Fruit fly (Drosophila melanogaster) whole organism, embryonic: Measurements from ENCODE around the gene CG33191.

Experiments used
- ATbp ChIP-seq: fragments of 200-800 bp; sonication (Bioruptor generic); optimal IDR thresholded peaks from 2 replicates; lab custom pipeline; 2017; ENCODE audit warnings: missing biosample characterization, mild to moderate bottlenecking, missing genetic modification characterization, missing genetic modification reagents
- Abd-B ChIP-seq: fragments of 200-800 bp; sonication (Bioruptor generic); optimal IDR thresholded peaks from 2 replicates; lab custom pipeline; 2018; ENCODE audit warnings: missing biosample characterization, mild to moderate bottlenecking, missing genetic modification characterization, moderate library complexity
- Atf6 ChIP-seq: fragments of 200-800 bp; sonication (Bioruptor generic); IDR thresholded peaks from 2 replicates; pipeline ENCODE4 v1.3.6; 2022; ENCODE audit warnings: missing biosample characterization, missing genetic modification characterization
- Blimp-1 ChIP-seq: fragments of 200-800 bp; sonication (Bioruptor generic); optimal IDR thresholded peaks from 3 replicates; lab custom pipeline; 2018; ENCODE audit warnings: missing biosample characterization, missing genetic modification characterization, mild to moderate bottlenecking, moderate library complexity, missing genetic modification reagents
- CG14860 ChIP-seq: fragments of 200-800 bp; sonication (Bioruptor generic); IDR thresholded peaks from 3 replicates; pipeline ENCODE4 v1.3.6; 2022; ENCODE audit warnings: missing biosample characterization, missing genetic modification characterization; ENCODE audit not compliant: partially characterized antibody
- CG15479 ChIP-seq: fragments of 200-800 bp; sonication (Bioruptor generic); optimal IDR thresholded peaks from 3 replicates; lab custom pipeline; 2019; ENCODE audit warnings: missing biosample characterization, mild to moderate bottlenecking, missing genetic modification characterization, moderate library complexity
- CG17912 ChIP-seq: fragments of 200-800 bp; sonication (Bioruptor generic); optimal IDR thresholded peaks from 2 replicates; lab custom pipeline; 2018; ENCODE audit warnings: missing biosample characterization, mild to moderate bottlenecking, missing genetic modification characterization
- CG30403 ChIP-seq: fragments of 200-800 bp; sonication (Bioruptor generic); optimal IDR thresholded peaks from 3 replicates; lab custom pipeline; 2016; ENCODE audit warnings: missing biosample characterization, missing genetic modification characterization
- CG3065 ChIP-seq: fragments of 200-800 bp; sonication (Bioruptor generic); optimal IDR thresholded peaks from 2 replicates; lab custom pipeline; 2016; ENCODE audit warnings: missing biosample characterization, missing genetic modification characterization
- CG31441 ChIP-seq: fragments of 200-800 bp; sonication (Bioruptor generic); IDR thresholded peaks from 2 replicates; pipeline ENCODE4 v1.3.6; 2022; ENCODE audit warnings: missing biosample characterization, missing genetic modification characterization
- CG3726 ChIP-seq: fragments of 200-800 bp; sonication (Bioruptor generic); IDR thresholded peaks from 3 replicates; pipeline ENCODE4, ENCODE4 v1.3.6; 2022; ENCODE audit warnings: missing biosample characterization, missing genetic modification characterization
- CG4730 ChIP-seq: fragments of 200-800 bp; sonication (Bioruptor generic); IDR thresholded peaks from 2 replicates; pipeline ENCODE4 v1.3.6; 2022; ENCODE audit warnings: missing biosample characterization, missing genetic modification characterization
- CG6175 ChIP-seq: fragments of 200-800 bp; sonication (Bioruptor generic); IDR thresholded peaks from 3 replicates; pipeline ENCODE4 v1.3.6; 2022; ENCODE audit warnings: missing biosample characterization, missing genetic modification characterization
- Chrac-16 ChIP-seq: fragments of 200-800 bp; sonication (Bioruptor generic); optimal IDR thresholded peaks from 3 replicates; lab custom pipeline; 2016; ENCODE audit warnings: missing biosample characterization, missing genetic modification characterization
- Dll ChIP-seq: fragments of 200-800 bp; sonication (Bioruptor generic); IDR thresholded peaks from 4 replicates; pipeline ENCODE4 v1.3.6; 2022; ENCODE audit warnings: missing biosample characterization, missing genetic modification characterization; ENCODE audit not compliant: partially characterized antibody
- E2f2 ChIP-seq: fragments of 200-800 bp; sonication (Bioruptor generic); IDR thresholded peaks from 2 replicates; pipeline ENCODE4 v1.3.6; 2022; ENCODE audit warnings: missing biosample characterization, missing genetic modification characterization
- Eip74EF ChIP-seq, 2 experiments: fragments of 200-800 bp in 1 of 2; fragments of >200 bp in 1 of 2; sonication (Bioruptor generic) in 1 of 2; optimal IDR thresholded peaks; 2 replicates each; lab custom pipeline; 2017 to 2019; ENCODE audit warnings: missing biosample characterization in 2 of 2, missing genetic modification characterization in 2 of 2, mild to moderate bottlenecking in 1 of 2, moderate library complexity in 1 of 2
- H2.0 ChIP-seq: fragments of 200-800 bp; sonication (Bioruptor generic); IDR thresholded peaks from 2 replicates; pipeline ENCODE4 v1.3.6; 2022; ENCODE audit warnings: missing biosample characterization, missing genetic modification characterization
- Hr3 ChIP-seq: fragments of 200-800 bp; sonication (Bioruptor generic); optimal IDR thresholded peaks from 3 replicates; lab custom pipeline; 2016; ENCODE audit warnings: missing biosample characterization, missing genetic modification characterization
- Hsf ChIP-seq: fragments of 200-800 bp; sonication (Bioruptor generic); optimal IDR thresholded peaks from 3 replicates; lab custom pipeline; 2016; ENCODE audit warnings: missing biosample characterization, missing genetic modification characterization
- Lim3 ChIP-seq: fragments of 200-800 bp; sonication (Bioruptor generic); IDR thresholded peaks from 2 replicates; pipeline ENCODE4 v1.3.6; 2022; ENCODE audit warnings: missing biosample characterization, missing genetic modification characterization
- Nf-YB ChIP-seq: fragments of 200-800 bp; sonication (Bioruptor generic); optimal IDR thresholded peaks from 3 replicates; lab custom pipeline; 2019; ENCODE audit warnings: missing biosample characterization, mild to moderate bottlenecking, missing genetic modification characterization, moderate library complexity
- Pdp1 ChIP-seq, 2 experiments: fragments of 200-800 bp; sonication (Bioruptor generic); optimal IDR thresholded peaks; 3 replicates each; lab custom pipeline; 2016; ENCODE audit warnings: missing biosample characterization in 2 of 2, missing genetic modification characterization in 2 of 2, mild to moderate bottlenecking in 1 of 2, moderate library complexity in 1 of 2
- Ravus ChIP-seq: fragments of 200-800 bp; sonication (Bioruptor generic); IDR thresholded peaks from 2 replicates; pipeline ENCODE4 v1.3.6; 2022; ENCODE audit warnings: missing biosample characterization, missing genetic modification characterization
- Rfx ChIP-seq: fragments of 200-800 bp; sonication (Bioruptor generic); IDR thresholded peaks from 2 replicates; pipeline ENCODE4 v1.3.6; 2022; ENCODE audit warnings: missing biosample characterization, missing genetic modification characterization
- Six4 ChIP-seq: fragments of 200-800 bp; sonication (Bioruptor generic); optimal IDR thresholded peaks from 2 replicates; lab custom pipeline; 2016; ENCODE audit warnings: missing biosample characterization, missing genetic modification characterization
- TFAM ChIP-seq: fragments of 200-800 bp; sonication (Bioruptor generic); optimal IDR thresholded peaks from 2 replicates; lab custom pipeline; 2017; ENCODE audit warnings: missing biosample characterization, missing genetic modification characterization, inconsistent platforms
- Usf ChIP-seq: fragments of 200-800 bp; sonication (Bioruptor generic); optimal IDR thresholded peaks from 2 replicates; lab custom pipeline; 2017; ENCODE audit warnings: missing genotype, missing biosample characterization, missing genetic modification characterization
- bab2 ChIP-seq: fragments of 200-800 bp; sonication (Bioruptor generic); optimal IDR thresholded peaks from 2 replicates; lab custom pipeline; 2016; ENCODE audit warnings: missing biosample characterization, missing genetic modification characterization
- cad ChIP-seq: fragments of >200 bp; optimal IDR thresholded peaks from 2 replicates; lab custom pipeline; 2017; ENCODE audit warnings: missing biosample characterization, missing genetic modification characterization
- caup ChIP-seq: fragments of 200-800 bp; sonication (Bioruptor generic); optimal IDR thresholded peaks from 3 replicates; lab custom pipeline; 2017; ENCODE audit warnings: missing biosample characterization, mild to moderate bottlenecking, missing genetic modification characterization, moderate library complexity; ENCODE audit not compliant: severe bottlenecking
- crc ChIP-seq: fragments of 200-800 bp; sonication (Bioruptor generic); optimal IDR thresholded peaks from 2 replicates; lab custom pipeline; 2016; ENCODE audit warnings: missing biosample characterization, missing genetic modification characterization
- dysf ChIP-seq: fragments of 200-800 bp; sonication (Bioruptor generic); IDR thresholded peaks from 3 replicates; pipeline ENCODE4 v1.3.6; 2022; ENCODE audit warnings: missing biosample characterization, missing genetic modification characterization
- fd3F ChIP-seq: fragments of 200-800 bp; sonication (Bioruptor generic); optimal IDR thresholded peaks from 2 replicates; lab custom pipeline; 2018; ENCODE audit warnings: missing biosample characterization, mild to moderate bottlenecking, missing genetic modification characterization, moderate library complexity
- fu2 ChIP-seq: fragments of 200-800 bp; sonication (Bioruptor generic); optimal IDR thresholded peaks from 2 replicates; lab custom pipeline; 2016; ENCODE audit warnings: missing biosample characterization, missing genetic modification characterization
- gcm ChIP-seq: fragments of 200-800 bp; sonication (Bioruptor generic); optimal IDR thresholded peaks from 2 replicates; lab custom pipeline; 2019; ENCODE audit warnings: missing biosample characterization, mild to moderate bottlenecking, missing genetic modification characterization, moderate library complexity
- hbn ChIP-seq: fragments of 200-800 bp; sonication (Bioruptor generic); IDR thresholded peaks from 2 replicates; pipeline ENCODE4 v1.3.6; 2022; ENCODE audit warnings: missing biosample characterization, missing genetic modification characterization; ENCODE audit not compliant: partially characterized antibody
- maf-S ChIP-seq: fragments of 200-800 bp; sonication (Bioruptor generic); optimal IDR thresholded peaks from 2 replicates; lab custom pipeline; 2016; ENCODE audit warnings: missing biosample characterization, missing genetic modification characterization
- nau ChIP-seq: fragments of 200-800 bp; sonication (Bioruptor generic); optimal IDR thresholded peaks from 3 replicates; lab custom pipeline; 2017; ENCODE audit warnings: missing biosample characterization, mild to moderate bottlenecking, missing genetic modification characterization, missing genetic modification reagents
- nmo ChIP-seq: fragments of 200-800 bp; sonication (Bioruptor generic); optimal IDR thresholded peaks from 2 replicates; lab custom pipeline; 2018; ENCODE audit warnings: missing biosample characterization, mild to moderate bottlenecking, missing genetic modification characterization, moderate library complexity
- oc ChIP-seq: fragments of 200-800 bp; sonication (Bioruptor generic); optimal IDR thresholded peaks from 2 replicates; lab custom pipeline; 2018; ENCODE audit warnings: missing biosample characterization, mild to moderate bottlenecking, missing genetic modification characterization, moderate library complexity
- sna ChIP-seq: fragments of 200-800 bp; sonication (Bioruptor generic); IDR thresholded peaks from 2 replicates; pipeline ENCODE4 v1.3.6; 2022; ENCODE audit warnings: missing biosample characterization, missing genetic modification characterization; ENCODE audit not compliant: partially characterized antibody
- ssp ChIP-seq: fragments of 200-800 bp; sonication (Bioruptor generic); IDR thresholded peaks from 2 replicates; pipeline ENCODE4 v1.3.6; 2022; ENCODE audit warnings: missing biosample characterization, missing genetic modification characterization
- stwl ChIP-seq: fragments of 200-800 bp; sonication (Bioruptor generic); optimal IDR thresholded peaks from 3 replicates; lab custom pipeline; 2018; ENCODE audit warnings: missing biosample characterization, mild to moderate bottlenecking, missing genetic modification characterization, moderate library complexity
- tap ChIP-seq: fragments of 200-800 bp; optimal IDR thresholded peaks from 3 replicates; lab custom pipeline; 2019; ENCODE audit warnings: missing biosample characterization, mild to moderate bottlenecking, missing genetic modification characterization, moderate library complexity
- tin ChIP-seq: fragments of 200-800 bp; sonication (Bioruptor generic); optimal IDR thresholded peaks from 3 replicates; lab custom pipeline; 2016; ENCODE audit warnings: missing biosample characterization, missing genetic modification characterization
- toy ChIP-seq: fragments of 200-800 bp; sonication (Bioruptor generic); IDR thresholded peaks from 2 replicates; pipeline ENCODE4 v1.3.6; 2022; ENCODE audit warnings: missing biosample characterization, missing genetic modification characterization
- trem ChIP-seq: fragments of 200-800 bp; optimal IDR thresholded peaks from 3 replicates; lab custom pipeline; 2019; ENCODE audit warnings: missing biosample characterization, mild to moderate bottlenecking, missing genetic modification characterization, moderate library complexity
- vnd ChIP-seq: fragments of 200-800 bp; sonication (Bioruptor generic); IDR thresholded peaks from 3 replicates; pipeline ENCODE4 v1.3.6; 2022; ENCODE audit warnings: missing biosample characterization, missing genetic modification characterization; ENCODE audit not compliant: partially characterized antibody
- zen2 ChIP-seq: fragments of 200-800 bp; sonication (Bioruptor generic); IDR thresholded peaks from 3 replicates; pipeline ENCODE4 v1.3.6; 2022; ENCODE audit warnings: missing biosample characterization, missing genetic modification characterization; ENCODE audit not compliant: partially characterized antibody

CG33191 gene

DNA sequence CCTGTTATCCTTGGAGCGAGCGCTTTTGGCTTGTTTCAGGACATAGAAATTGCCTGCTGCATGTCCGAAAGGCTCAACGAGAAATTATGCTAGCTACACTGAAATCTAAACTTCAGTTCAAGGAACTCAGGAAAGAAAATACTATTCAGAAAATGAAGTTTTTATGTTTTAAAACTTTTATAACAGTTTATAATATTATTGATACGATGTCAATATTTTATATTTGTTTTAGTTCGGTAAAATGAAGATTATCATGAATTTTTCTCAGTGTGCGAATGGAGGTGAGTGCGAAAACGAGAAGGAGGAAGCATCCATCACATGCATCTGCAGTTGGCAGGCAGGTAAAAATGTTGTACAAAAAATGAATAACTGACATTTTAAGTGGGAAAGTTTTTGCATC lies 33.4 kb downstream of the CG33191 start (continued):
- TF ChIP-seq Dll (GFP tag; lab: Robert Waterston, UW) (no peak), Blimp-1 (GFP tag; lab: Kevin White, UChicago) (peak; percentile 74), vnd (GFP tag; lab: Robert Waterston, UW) (no peak), CG14860 (GFP tag; lab: Robert Waterston, UW) (no peak), CG15479 (peak; percentile 24), Rfx (GFP tag; lab: Robert Waterston, UW) (peak; percentile 58), nmo (GFP tag; lab: Kevin White, UChicago) (peak; percentile 70), CG4730 (GFP tag; lab: Robert Waterston, UW) (peak; percentile 40; the same call in 1 of the 2 replicates), Six4 (GFP tag; lab: Kevin White, UChicago) (peak; percentile 56), zen2 (GFP tag; lab: Robert Waterston, UW) (no peak), Usf (no peak), dysf (GFP tag; lab: Robert Waterston, UW) (peak; percentile 54; the same call in 1 of the 3 replicates), H2.0 (GFP tag; lab: Robert Waterston, UW) (0 out of 2 replicates have a peak, but pooled peaks have one; percentile 30), ATbp (peak; percentile 37), Nf-YB (GFP tag; lab: Kevin White, UChicago) (peak; percentile 40), CG3726 (GFP tag; lab: Robert Waterston, UW) (no peak), hbn (GFP tag; lab: Robert Waterston, UW) (no peak), Eip74EF (GFP tag; optimal IDR thresholded peaks at IDR 0.05; lab: Kevin White, UChicago) (peak in 1 of 2 experiments; percentile 19), maf-S (GFP tag; lab: Kevin White, UChicago) (no peak), trem (tag; lab: Kevin White, UChicago) (peak; percentile 65), stwl (tag; lab: Kevin White, UChicago) (peak; percentile 15), ssp (peak; percentile 30; the same call in 1 of the 2 replicates), sna (no peak), Chrac-16 (peak; percentile 48), Hr3 (peak; percentile 49), gcm (GFP tag; lab: Kevin White, UChicago) (peak; percentile 53), Pdp1 (GFP tag; optimal IDR thresholded peaks at IDR 0.05; lab: Kevin White, UChicago) (peak; percentile 22 to 31), CG3065 (no peak), nau (GFP tag; lab: Kevin White, UChicago) (no peak), Atf6 (GFP tag; lab: Robert Waterston, UW) (peak; percentile 65), fu2 (no peak), TFAM (GFP tag; lab: Kevin White, UChicago) (no peak), toy (GFP tag; lab: Robert Waterston, UW) (no peak), fd3F (GFP tag; lab: Kevin White, UChicago) (peak; percentile 8), tap (tag; lab: Kevin White, UChicago) (peak; percentile 37), CG30403 (peak; percentile 71), tin (peak; percentile 64), CG31441 (peak; percentile 80), Hsf (GFP tag; lab: Kevin White, UChicago) (peak; percentile 29), Lim3 (no peak), oc (tag; lab: Kevin White, UChicago) (peak; percentile 38), bab2 (GFP tag; lab: Kevin White, UChicago) (peak; percentile 22), Abd-B (GFP tag; lab: Kevin White, UChicago) (no peak), caup (GFP tag; lab: Kevin White, UChicago) (peak; percentile 2), CG17912 (no peak), cad (GFP tag; lab: Kevin White, UChicago) (no peak), CG6175 (GFP tag; lab: Robert Waterston, UW) (no peak), E2f2 (GFP tag; lab: Robert Waterston, UW) (peak; percentile 37; the same call in 1 of the 2 replicates), crc (GFP tag; lab: Kevin White, UChicago) (no peak), Ravus (GFP tag; lab: Robert Waterston, UW) (no peak; the same call in 1 of the 2 replicates)
